Fruit fly (Drosophila melanogaster) whole organism, wandering third instar larva: ENCODE measurements around the gene CG7506.

Experiments
- Abd-B ChIP-seq: fragments of >200 bp; optimal IDR thresholded peaks from 2 replicates; lab custom pipeline; 2017; ENCODE audit warnings: missing biosample characterization, missing genetic modification characterization
- CG9705 ChIP-seq: fragments of 200-800 bp; sonication (Bioruptor generic); optimal IDR thresholded peaks from 2 replicates; lab custom pipeline; 2018; ENCODE audit warnings: missing biosample characterization, mild to moderate bottlenecking, missing genetic modification characterization
- CrebA ChIP-seq: fragments of 200-800 bp; sonication (Bioruptor generic); optimal IDR thresholded peaks from 2 replicates; lab custom pipeline; 2016; ENCODE audit warnings: missing biosample characterization, mild to moderate bottlenecking, missing genetic modification characterization, borderline replicate concordance
- Dfd ChIP-seq: fragments of >200 bp; optimal IDR thresholded peaks from 2 replicates; lab custom pipeline; 2017; ENCODE audit warnings: missing biosample characterization, missing genetic modification characterization
- Dif ChIP-seq: fragments of 200-275, 200-300 bp; sonication (Bioruptor generic); optimal IDR thresholded peaks from 2 replicates; lab custom pipeline; 2018; ENCODE audit warnings: missing biosample characterization, missing genetic modification characterization; ENCODE audit not compliant: partially characterized antibody
- GATAd ChIP-seq: sonication (Bioruptor generic); optimal IDR thresholded peaks from 2 replicates; lab custom pipeline; 2016; ENCODE audit warnings: missing biosample characterization, missing genetic modification characterization
- HLH106 ChIP-seq: fragments of 200-800 bp; optimal IDR thresholded peaks from 3 replicates; lab custom pipeline; 2019; ENCODE audit warnings: missing biosample characterization, mild to moderate bottlenecking, missing genetic modification characterization, moderate library complexity
- Hnf4 ChIP-seq: fragments of 200-800 bp; sonication (Bioruptor generic); optimal IDR thresholded peaks from 2 replicates; lab custom pipeline; 2016; ENCODE audit warnings: missing biosample characterization, mild to moderate bottlenecking, missing genetic modification characterization
- Hr78 ChIP-seq: fragments of >200 bp; optimal IDR thresholded peaks from 2 replicates; lab custom pipeline; 2017; ENCODE audit warnings: missing biosample characterization, missing genetic modification characterization
- Hr83 ChIP-seq: fragments of 200-300 bp; sonication (Bioruptor generic); optimal IDR thresholded peaks from 2 replicates; lab custom pipeline; 2016; ENCODE audit warnings: missing biosample characterization, mild to moderate bottlenecking, missing genetic modification characterization, moderate library complexity; ENCODE audit not compliant: poor library complexity, severe bottlenecking
- Jra ChIP-seq: sonication (Bioruptor generic); optimal IDR thresholded peaks from 2 replicates; lab custom pipeline; 2016; ENCODE audit warnings: missing biosample characterization, missing genetic modification characterization
- Myc ChIP-seq: fragments of >200 bp; optimal IDR thresholded peaks from 2 replicates; lab custom pipeline; 2017
- Rel ChIP-seq, 2 experiments: fragments of 200-800 bp; sonication (Bioruptor generic) in 1 of 2; optimal IDR thresholded peaks; 2 replicates in 1 of 2; 3 replicates in 1 of 2; lab custom pipeline; 2016 to 2019; ENCODE audit warnings: mild to moderate bottlenecking in 2 of 2, missing biosample characterization in 2 of 2, missing genetic modification characterization in 2 of 2, moderate library complexity in 1 of 2
- Sp1 ChIP-seq: fragments of 200-800 bp; sonication (Bioruptor generic); optimal IDR thresholded peaks from 3 replicates; lab custom pipeline; 2019; ENCODE audit warnings: missing biosample characterization, mild to moderate bottlenecking, missing genetic modification characterization, moderate library complexity
- br ChIP-seq: fragments of 200-800 bp; sonication (Bioruptor generic); optimal IDR thresholded peaks from 2 replicates; lab custom pipeline; 2016; ENCODE audit warnings: missing biosample characterization, missing genetic modification characterization
- brk ChIP-seq: fragments of 200-800 bp; sonication (Bioruptor generic); optimal IDR thresholded peaks from 2 replicates; lab custom pipeline; 2016; ENCODE audit warnings: missing biosample characterization, mild to moderate bottlenecking, missing genetic modification characterization
- dmrt93B ChIP-seq: fragments of 200-800 bp; sonication (Bioruptor generic); optimal IDR thresholded peaks from 2 replicates; lab custom pipeline; 2018; ENCODE audit warnings: missing biosample characterization, mild to moderate bottlenecking, missing genetic modification characterization
- ey ChIP-seq: fragments of 200-800 bp; sonication (Bioruptor generic); optimal IDR thresholded peaks from 2 replicates; lab custom pipeline; 2016; ENCODE audit warnings: missing biosample characterization, missing genetic modification characterization
- foxo ChIP-seq, 2 experiments: fragments of 200-800 bp; sonication (Bioruptor generic); optimal IDR thresholded peaks; 2 replicates in 1 of 2; 3 replicates in 1 of 2; lab custom pipeline; 2016 to 2017; ENCODE audit warnings: missing biosample characterization in 2 of 2, missing genetic modification characterization in 2 of 2
- fru ChIP-seq: fragments of 200-800 bp; sonication (Bioruptor generic); optimal IDR thresholded peaks from 3 replicates; lab custom pipeline; 2016; ENCODE audit warnings: missing biosample characterization, mild to moderate bottlenecking, missing genetic modification characterization
- h ChIP-seq: fragments of 200-800 bp; sonication (Bioruptor generic); optimal IDR thresholded peaks from 3 replicates; lab custom pipeline; 2016; ENCODE audit warnings: missing biosample characterization, mild to moderate bottlenecking, missing genetic modification characterization
- jim ChIP-seq: fragments of 175-275, 200-325 bp; sonication (Bioruptor generic); optimal IDR thresholded peaks from 2 replicates; lab custom pipeline; 2016; ENCODE audit warnings: missing biosample characterization, mild to moderate bottlenecking, missing genetic modification characterization
- lola ChIP-seq: fragments of >200 bp; optimal IDR thresholded peaks from 2 replicates; lab custom pipeline; 2017; ENCODE audit warnings: missing biosample characterization, missing genetic modification characterization
- pan ChIP-seq: fragments of >200 bp; optimal IDR thresholded peaks from 2 replicates; lab custom pipeline; 2017
- psq ChIP-seq: fragments of 200-800 bp; sonication (Bioruptor generic); optimal IDR thresholded peaks from 3 replicates; lab custom pipeline; 2017; ENCODE audit warnings: missing biosample characterization, mild to moderate bottlenecking, missing genetic modification characterization, moderate library complexity
- rgr ChIP-seq: fragments of 200-800 bp; sonication (Bioruptor generic); optimal IDR thresholded peaks from 3 replicates; lab custom pipeline; 2016; ENCODE audit warnings: missing biosample characterization, mild to moderate bottlenecking, missing genetic modification characterization
- sv ChIP-seq: fragments of 200-800 bp; sonication (Bioruptor generic); optimal IDR thresholded peaks from 3 replicates; lab custom pipeline; 2016; ENCODE audit warnings: missing biosample characterization, missing genetic modification characterization
- tai ChIP-seq: sonication (Bioruptor generic); optimal IDR thresholded peaks from 2 replicates; lab custom pipeline; 2016; ENCODE audit warnings: missing biosample characterization, missing genetic modification characterization
- usp ChIP-seq: fragments of >200 bp; optimal IDR thresholded peaks from 2 replicates; lab custom pipeline; 2017; ENCODE audit warnings: missing biosample characterization, missing genetic modification characterization

CG7506 gene

DNA sequence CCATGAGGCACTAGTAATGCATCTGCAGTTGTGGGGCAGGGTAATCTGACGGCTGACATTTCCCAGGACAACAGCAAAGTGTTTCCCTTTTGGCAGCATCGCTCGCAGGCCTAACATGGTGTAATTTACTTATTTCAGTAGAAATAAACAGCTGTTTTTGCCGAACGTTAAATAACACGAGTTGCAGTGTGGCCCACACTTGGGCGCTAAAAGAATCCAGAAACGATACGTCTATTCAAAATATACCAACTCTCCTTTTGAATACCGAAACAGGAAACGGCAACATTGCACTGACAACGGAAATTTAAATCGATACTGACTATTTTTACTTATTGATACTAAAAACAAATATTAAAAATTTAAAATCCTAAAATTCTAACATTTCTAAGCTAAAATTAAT lies at the start of gene CG7506:
Gene CG7506 (minus strand): TSS at position 182 of the 400 bp plus-strand sequence.
- no peak for TF ChIP-seq usp (GFP tag; lab: Kevin White, UChicago)
- TF ChIP-seq Rel (GFP tag; optimal IDR thresholded peaks at IDR 0.05; lab: Kevin White, UChicago) = no peak
- peak; percentile 7 for TF ChIP-seq Rel (tag; optimal IDR thresholded peaks at IDR 0.05; lab: Kevin White, UChicago)
- no peak for TF ChIP-seq sv (GFP tag; lab: Kevin White, UChicago)
- no peak for TF ChIP-seq h
- TF ChIP-seq Hr78 (GFP tag; lab: Kevin White, UChicago) = no peak
- TF ChIP-seq fru (GFP tag; lab: Kevin White, UChicago) = no peak
- peak; percentile 35 for TF ChIP-seq dmrt93B (GFP tag; lab: Kevin White, UChicago)
- peak; percentile 16 for TF ChIP-seq CG9705
- peak; percentile 20 for TF ChIP-seq HLH106 (tag; lab: Kevin White, UChicago)
- peak; percentile 21 for TF ChIP-seq rgr (GFP tag; lab: Kevin White, UChicago)

- TF ChIP-seq Abd-B = no peak
- TF ChIP-seq lola = peak; percentile 27
- TF ChIP-seq Myc = peak; percentile 5
Measured at dm6 chr3L:7654048-7654961, 12.9 kb upstream of the CG7506 start, which contains the start of gene CG7492. Gene CG7492 (minus strand): TSS chr3L:7654752.

dm6 chr3L:7650968-7651367 lies 9.5 kb upstream of the CG7506 start, which contains the start of gene PGRP-SD:
Gene PGRP-SD (plus strand): TSS chr3L:7651180.
- TF ChIP-seq HLH106 (tag; lab: Kevin White, UChicago) = no peak
- TF ChIP-seq Rel (GFP tag; optimal IDR thresholded peaks at IDR 0.05; lab: Kevin White, UChicago) = no peak
- TF ChIP-seq Rel (tag; optimal IDR thresholded peaks at IDR 0.05; lab: Kevin White, UChicago) = peak; percentile 98
- TF ChIP-seq, all 38 proteins: peak for 1

DNA sequence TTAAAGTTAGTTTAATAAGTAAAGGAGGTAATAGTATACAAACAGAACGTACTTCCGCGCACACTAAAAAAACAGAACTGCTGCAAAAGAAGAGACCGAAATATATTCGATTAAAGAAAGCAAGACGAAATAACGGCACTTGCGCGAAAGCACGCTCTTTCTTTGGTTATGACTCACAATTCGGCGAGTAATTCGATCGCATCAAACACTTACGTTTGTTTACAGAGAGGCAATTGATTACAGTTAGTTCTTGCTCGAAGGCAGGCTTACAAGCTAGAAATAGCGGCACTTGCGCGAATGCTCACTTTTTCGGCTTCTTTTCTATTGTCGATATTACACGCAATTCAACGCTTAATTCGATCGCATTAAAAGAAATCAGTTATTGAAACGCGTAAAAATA lies 8.8 kb upstream of the CG7506 start, which contains the start of gene CG32373:
Gene CG32373 (plus strand): TSS at position 301 of the 400 bp plus-strand sequence.
- TF ChIP-seq Dfd = no peak
- TF ChIP-seq tai (GFP tag; lab: Kevin White, UChicago) = no peak
- TF ChIP-seq Rel (GFP tag; optimal IDR thresholded peaks at IDR 0.05; lab: Kevin White, UChicago) = no peak
- TF ChIP-seq Rel (tag; optimal IDR thresholded peaks at IDR 0.05; lab: Kevin White, UChicago) = no peak
- TF ChIP-seq Dif (GFP tag; lab: Kevin White, UChicago) = no peak
- no peak for TF ChIP-seq GATAd (GFP tag; lab: Kevin White, UChicago)
- TF ChIP-seq dmrt93B (GFP tag; lab: Kevin White, UChicago) = no peak
- TF ChIP-seq sv (GFP tag; lab: Kevin White, UChicago) = no peak
- no peak for TF ChIP-seq Hr83 (GFP tag; lab: Kevin White, UChicago)

DNA sequence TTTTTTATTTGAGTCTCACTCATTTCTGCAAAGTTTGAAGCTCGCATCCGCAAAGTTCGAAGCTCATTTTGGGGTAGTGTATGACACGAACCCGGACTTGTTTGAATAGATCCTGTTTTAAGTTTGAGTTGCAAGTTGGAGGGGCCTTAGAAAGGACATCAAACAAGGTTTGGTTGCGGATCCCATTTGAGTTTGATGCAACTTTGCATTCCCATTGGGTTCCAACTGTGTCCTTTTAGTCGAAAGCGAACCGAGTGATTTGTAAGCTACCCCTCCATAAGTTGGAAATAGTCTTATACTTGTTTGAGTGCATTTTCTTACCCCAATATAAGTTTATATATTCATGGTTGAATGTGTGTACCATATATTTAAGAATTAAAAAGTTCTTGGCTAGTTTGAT lies 2.1 kb upstream of the CG7506 start:
- TF ChIP-seq HLH106 (tag; lab: Kevin White, UChicago) (no peak), ey (GFP tag; lab: Kevin White, UChicago) (no peak), foxo (GFP tag; optimal IDR thresholded peaks at IDR 0.05; lab: Kevin White, UChicago) (no peak), psq (GFP tag; lab: Kevin White, UChicago) (no peak), Jra (GFP tag; lab: Kevin White, UChicago) (no peak), dmrt93B (GFP tag; lab: Kevin White, UChicago) (no peak), CG9705 (no peak), tai (GFP tag; lab: Kevin White, UChicago) (no peak)

dm6 chr3L:7640297-7640696 lies 1.2 kb downstream of the CG7506 start, which contains the start of gene Urm1:
Gene Urm1 (minus strand): TSS chr3L:7640446.
- TF ChIP-seq Dif (GFP tag; lab: Kevin White, UChicago) (no peak), jim (GFP tag; lab: Kevin White, UChicago) (no peak), Jra (GFP tag; lab: Kevin White, UChicago) (no peak), Hnf4 (GFP tag; lab: Kevin White, UChicago) (no peak), Sp1 (GFP tag; lab: Kevin White, UChicago) (no peak), lola (no peak), br (GFP tag; lab: Kevin White, UChicago) (no peak), Dfd (no peak), CrebA (no peak), sv (GFP tag; lab: Kevin White, UChicago) (no peak), ey (GFP tag; lab: Kevin White, UChicago) (no peak), h (no peak), pan (lab: Kevin White, UChicago) (no peak), brk (GFP tag; lab: Kevin White, UChicago) (no peak), Myc (no peak)
